Worm (Caenorhabditis elegans) whole organism, L4/young adult: ENCODE measurements around the gene dop-1.

Source experiments
- W03F9.2 ChIP-seq: fragments of 150-350 bp; optimal IDR thresholded peaks from 2 replicates; lab custom pipeline; 2014; ENCODE audit warnings: missing biosample characterization, missing genetic modification characterization
- dao-5 ChIP-seq: sonication (generic microtip); optimal IDR thresholded peaks from 2 replicates; lab custom pipeline; 2016; ENCODE audit warnings: missing genotype, missing genetic modification characterization, moderate library complexity, missing compliant biosample characterization
- him-1 ChIP-seq: sonication (generic microtip); optimal IDR thresholded peaks from 2 replicates; lab custom pipeline; 2016; ENCODE audit warnings: missing genotype, missing genetic modification reagents, missing genetic modification characterization, missing compliant biosample characterization

Gene dop-1

ce11 chrX:4437555-4437954, 18.9 kb upstream of the dop-1 start, which contains the start of gene cest-26:
Gene cest-26 (minus strand): TSS chrX:4437655.
- TF ChIP-seq dao-5 (tag; lab: Kevin White, UChicago) (no peak), W03F9.2 (tag; lab: Kevin White, UChicago) (no peak), him-1 (tag; lab: Kevin White, UChicago) (no peak)

ce11 chrX:4435396-4435795, 16.7 kb upstream of the dop-1 start:
- TF ChIP-seq W03F9.2 (tag; lab: Kevin White, UChicago) (no peak), him-1 (tag; lab: Kevin White, UChicago) (no peak)

ce11 chrX:4434577-4434976, 15.9 kb upstream of the dop-1 start:
- no peak for TF ChIP-seq him-1 (tag; lab: Kevin White, UChicago)
- TF ChIP-seq W03F9.2 (tag; lab: Kevin White, UChicago) = no peak
- no peak for TF ChIP-seq dao-5 (tag; lab: Kevin White, UChicago)

- TF ChIP-seq W03F9.2 (tag; lab: Kevin White, UChicago) (no peak), him-1 (tag; lab: Kevin White, UChicago) (no peak), dao-5 (tag; lab: Kevin White, UChicago) (no peak)
Measured at ce11 chrX:4429364-4429763, 10.7 kb upstream of the dop-1 start.

ce11 chrX:4427387-4427786, 8.7 kb upstream of the dop-1 start:
- TF ChIP-seq dao-5 (tag; lab: Kevin White, UChicago) (no peak), him-1 (tag; lab: Kevin White, UChicago) (no peak), W03F9.2 (tag; lab: Kevin White, UChicago) (no peak)

ce11 chrX:4426496-4426895, 7.8 kb upstream of the dop-1 start:
- TF ChIP-seq W03F9.2 (tag; lab: Kevin White, UChicago) (no peak), him-1 (tag; lab: Kevin White, UChicago) (no peak)

- no peak for TF ChIP-seq him-1 (tag; lab: Kevin White, UChicago)
- TF ChIP-seq W03F9.2 (tag; lab: Kevin White, UChicago) = no peak
- TF ChIP-seq dao-5 (tag; lab: Kevin White, UChicago) = no peak
Measured at ce11 chrX:4424254-4424653, 5.6 kb upstream of the dop-1 start.

- no peak for TF ChIP-seq him-1 (tag; lab: Kevin White, UChicago)
- TF ChIP-seq W03F9.2 (tag; lab: Kevin White, UChicago) = no peak
Measured at ce11 chrX:4415289-4415688, 3.4 kb downstream of the dop-1 start.

ce11 chrX:4413206-4413605, 5.4 kb downstream of the dop-1 start:
- TF ChIP-seq W03F9.2 (tag; lab: Kevin White, UChicago) (no peak), dao-5 (tag; lab: Kevin White, UChicago) (no peak), him-1 (tag; lab: Kevin White, UChicago) (no peak)

- no peak for TF ChIP-seq dao-5 (tag; lab: Kevin White, UChicago)
- TF ChIP-seq W03F9.2 (tag; lab: Kevin White, UChicago) = no peak
- no peak for TF ChIP-seq him-1 (tag; lab: Kevin White, UChicago)
Measured at ce11 chrX:4410280-4410911, 8.3 kb downstream of the dop-1 start.

- TF ChIP-seq dao-5 (tag; lab: Kevin White, UChicago) = no peak
- TF ChIP-seq W03F9.2 (tag; lab: Kevin White, UChicago) = peak; percentile 5
Measured at ce11 chrX:4409591-4410279, 8.9 kb downstream of the dop-1 start.

- TF ChIP-seq W03F9.2 (tag; lab: Kevin White, UChicago) (no peak), dao-5 (tag; lab: Kevin White, UChicago) (no peak), him-1 (tag; lab: Kevin White, UChicago) (no peak)
Measured at ce11 chrX:4408466-4408865, 10.2 kb downstream of the dop-1 start.

- no peak for TF ChIP-seq him-1 (tag; lab: Kevin White, UChicago)
- TF ChIP-seq dao-5 (tag; lab: Kevin White, UChicago) = no peak
- no peak for TF ChIP-seq W03F9.2 (tag; lab: Kevin White, UChicago)
Measured at ce11 chrX:4404717-4405116, 13.9 kb downstream of the dop-1 start.

ce11 chrX:4402854-4403253, 15.8 kb downstream of the dop-1 start, which contains the start of gene D1079.1:
Gene D1079.1 (plus strand): TSS chrX:4403154.
- TF ChIP-seq W03F9.2 (tag; lab: Kevin White, UChicago) (no peak), him-1 (tag; lab: Kevin White, UChicago) (no peak), dao-5 (tag; lab: Kevin White, UChicago) (no peak)
